Fruit fly (Drosophila melanogaster) whole organism, wandering third instar larva: Measurements from ENCODE around the gene CG31680.

Source experiments
- Dfd ChIP-seq: fragments of >200 bp; optimal IDR thresholded peaks from 2 replicates; lab custom pipeline; 2017; ENCODE audit warnings: missing biosample characterization, missing genetic modification characterization
- Dif ChIP-seq: fragments of 200-275, 200-300 bp; sonication (Bioruptor generic); optimal IDR thresholded peaks from 2 replicates; lab custom pipeline; 2018; ENCODE audit warnings: missing biosample characterization, missing genetic modification characterization; ENCODE audit not compliant: partially characterized antibody
- HLH106 ChIP-seq: fragments of 200-800 bp; optimal IDR thresholded peaks from 3 replicates; lab custom pipeline; 2019; ENCODE audit warnings: missing biosample characterization, mild to moderate bottlenecking, missing genetic modification characterization, moderate library complexity
- N ChIP-seq: fragments of >200 bp; optimal IDR thresholded peaks from 2 replicates; lab custom pipeline; 2018; ENCODE audit warnings: missing biosample characterization, missing external identifiers, missing genetic modification characterization
- Vsx2 ChIP-seq: fragments of 200-300, 225-300 bp; sonication (Bioruptor generic); optimal IDR thresholded peaks from 2 replicates; lab custom pipeline; 2018; ENCODE audit warnings: missing biosample characterization, missing genetic modification characterization; ENCODE audit not compliant: partially characterized antibody
- dmrt93B ChIP-seq: fragments of 200-800 bp; sonication (Bioruptor generic); optimal IDR thresholded peaks from 2 replicates; lab custom pipeline; 2018; ENCODE audit warnings: missing biosample characterization, mild to moderate bottlenecking, missing genetic modification characterization
- ey ChIP-seq: fragments of 200-800 bp; sonication (Bioruptor generic); optimal IDR thresholded peaks from 2 replicates; lab custom pipeline; 2016; ENCODE audit warnings: missing biosample characterization, missing genetic modification characterization
- h ChIP-seq: fragments of 200-800 bp; sonication (Bioruptor generic); optimal IDR thresholded peaks from 3 replicates; lab custom pipeline; 2016; ENCODE audit warnings: missing biosample characterization, mild to moderate bottlenecking, missing genetic modification characterization
- lola ChIP-seq: fragments of >200 bp; optimal IDR thresholded peaks from 2 replicates; lab custom pipeline; 2017; ENCODE audit warnings: missing biosample characterization, missing genetic modification characterization
- pan ChIP-seq: fragments of >200 bp; optimal IDR thresholded peaks from 2 replicates; lab custom pipeline; 2017
- tai ChIP-seq: sonication (Bioruptor generic); optimal IDR thresholded peaks from 2 replicates; lab custom pipeline; 2016; ENCODE audit warnings: missing biosample characterization, missing genetic modification characterization
- usp ChIP-seq: fragments of >200 bp; optimal IDR thresholded peaks from 2 replicates; lab custom pipeline; 2017; ENCODE audit warnings: missing biosample characterization, missing genetic modification characterization

DNA sequence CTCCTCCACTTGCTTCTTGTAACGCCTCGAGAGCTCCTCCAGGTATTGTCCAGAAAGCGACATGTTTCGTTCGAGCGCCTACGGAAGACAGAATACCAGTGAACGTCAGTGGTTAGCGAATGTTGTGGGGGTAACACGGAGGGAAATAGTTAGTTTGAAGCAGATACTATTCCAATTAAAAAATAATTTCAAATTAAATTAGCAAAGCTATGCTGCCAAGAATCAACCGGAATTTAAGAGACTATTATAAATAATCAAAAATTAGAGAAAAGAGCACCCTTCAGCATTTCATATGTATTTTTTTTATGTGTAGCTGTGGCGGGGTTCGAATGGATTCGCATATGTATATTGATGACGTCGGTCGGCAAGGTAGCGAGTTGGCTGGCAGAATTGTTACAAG lies 21.1 kb downstream of the CG31680 start:
- TF ChIP-seq lola (GFP tag; lab: Kevin White, UChicago) (no peak), pan (lab: Kevin White, UChicago) (no peak), tai (no peak), HLH106 (no peak), Dif (GFP tag; lab: Kevin White, UChicago) (no peak), usp (GFP tag; lab: Kevin White, UChicago) (no peak), N (GFP tag; lab: Kevin White, UChicago) (no peak), h (GFP tag; lab: Kevin White, UChicago) (no peak), Dfd (GFP tag; lab: Kevin White, UChicago) (no peak), Vsx2 (no peak), dmrt93B (no peak), ey (no peak)
